Fruit fly (Drosophila melanogaster) S2 (cell line): Measurements from ENCODE around the gene alphaKap4.

Source experiments
- CG8478 ChIP-seq: fragments of >200 bp; optimal IDR thresholded peaks from 2 replicates; lab custom pipeline; 2018
- CTCF ChIP-seq, 2 experiments: fragments of >200 bp; optimal IDR thresholded peaks; 2 replicates each; lab custom pipeline; 2018

dm6 chr3L:5996936-5997335 lies 13.9 kb downstream of the alphaKap4 start, which contains the start of gene PVRAP:
- TF ChIP-seq CTCF (optimal IDR thresholded peaks at IDR 0.05; lab: Kevin White, UChicago) (no peak), CG8478 (lab: Kevin White, UChicago) (no peak)
